Fruit fly (Drosophila melanogaster): ENCODE results near the gene CG7715.

The CG7715 gene

DNA sequence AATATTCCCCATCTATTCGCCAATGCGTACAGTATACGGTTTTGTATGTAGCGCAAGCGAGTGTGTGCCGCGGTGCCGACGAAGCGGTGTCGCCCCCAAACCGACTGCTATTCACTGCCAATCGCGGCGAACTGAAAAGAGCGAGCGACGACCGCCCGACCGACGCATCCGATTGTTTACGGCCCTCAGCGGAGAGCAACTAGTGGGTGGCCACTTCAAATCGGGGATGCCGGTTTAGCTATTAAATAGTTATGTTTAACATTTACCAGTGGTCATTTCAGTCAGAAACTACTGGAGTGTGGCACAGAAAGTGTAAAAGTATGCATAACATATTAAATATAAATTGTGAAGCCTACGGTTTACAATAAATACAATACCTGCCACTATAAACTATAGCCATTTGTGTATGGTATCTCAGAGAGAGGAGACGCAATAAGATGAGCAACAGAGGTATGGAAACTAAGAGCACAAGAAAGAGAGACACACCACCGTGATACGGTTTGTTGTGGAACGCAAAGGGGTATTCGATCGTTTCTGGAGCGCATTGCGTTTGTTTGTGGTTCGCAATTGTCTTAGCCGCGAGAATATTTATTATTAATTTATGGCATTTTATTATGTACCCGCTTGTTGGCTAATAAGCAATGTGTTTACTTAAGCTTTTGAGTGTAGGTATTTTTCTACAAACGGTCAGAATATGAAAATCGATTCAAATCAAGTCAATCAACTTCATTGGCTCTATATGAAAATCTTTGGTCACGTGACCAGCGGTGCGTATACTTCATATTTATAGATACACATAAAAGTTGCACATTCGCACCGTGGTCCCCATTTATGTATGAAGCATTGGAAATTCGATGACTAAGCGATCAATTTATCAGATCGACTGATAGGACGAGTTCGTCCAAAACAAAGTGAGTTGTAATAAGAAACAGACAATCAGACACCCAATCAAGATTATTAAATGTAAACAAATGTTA, 12.0 kb upstream of the CG7715 start:
- no peak for TF ChIP-seq dsf (GFP tag; optimal IDR thresholded peaks at IDR 0.05; ENCODE audit: borderline replicate concordance)
- no peak for TF ChIP-seq Hr83 (GFP tag; optimal IDR thresholded peaks at IDR 0.05; ENCODE audit: poor library complexity, severe bottlenecking)
- no peak for TF ChIP-seq Rel (GFP tag; optimal IDR thresholded peaks at IDR 0.05)
- no peak for TF ChIP-seq Rel (tag; optimal IDR thresholded peaks at IDR 0.05)
- TF ChIP-seq dmrt93B (GFP tag; optimal IDR thresholded peaks at IDR 0.05): no peak
- TF ChIP-seq Dfd (GFP tag; optimal IDR thresholded peaks at IDR 0.05): no peak
- peak; percentile 68 for TF ChIP-seq sage (GFP tag; optimal IDR thresholded peaks at IDR 0.05)
- TF ChIP-seq Mio (GFP tag; optimal IDR thresholded peaks at IDR 0.05): no peak
- no peak for TF ChIP-seq GATAd (GFP tag; optimal IDR thresholded peaks at IDR 0.05)
- peak; percentile 89 for TF ChIP-seq Myc (optimal IDR thresholded peaks at IDR 0.05)
- no peak for TF ChIP-seq OdsH (GFP tag; optimal IDR thresholded peaks at IDR 0.05)
- TF ChIP-seq h (GFP tag; optimal IDR thresholded peaks at IDR 0.05): peak; percentile 24
- TF ChIP-seq lola (GFP tag; optimal IDR thresholded peaks at IDR 0.05): no peak
- TF ChIP-seq brk (GFP tag; optimal IDR thresholded peaks at IDR 0.05): peak; percentile 36
- no peak for TF ChIP-seq usp (GFP tag; optimal IDR thresholded peaks at IDR 0.05)
- peak; percentile 8 for TF ChIP-seq rgr (GFP tag; optimal IDR thresholded peaks at IDR 0.05)
- no peak for TF ChIP-seq fru (GFP tag; optimal IDR thresholded peaks at IDR 0.05)
- no peak for TF ChIP-seq jim (GFP tag; optimal IDR thresholded peaks at IDR 0.05)
- TF ChIP-seq foxo (GFP tag; optimal IDR thresholded peaks at IDR 0.05): no peak
- peak; percentile 55 for TF ChIP-seq Dif (GFP tag; optimal IDR thresholded peaks at IDR 0.05; ENCODE audit: partially characterized antibody)
- TF ChIP-seq tai (GFP tag; optimal IDR thresholded peaks at IDR 0.05): no peak
- TF ChIP-seq dl (GFP tag; optimal IDR thresholded peaks at IDR 0.05; ENCODE audit: insufficient read depth in 1 of 2, partially characterized antibody in 2 of 2): peak in 1 of 2 experiments; percentile 47
- peak; percentile 81 for TF ChIP-seq woc (GFP tag; optimal IDR thresholded peaks at IDR 0.05)
- no peak for TF ChIP-seq Sp1 (GFP tag; optimal IDR thresholded peaks at IDR 0.05)
- no peak for TF ChIP-seq pan (optimal IDR thresholded peaks at IDR 0.05)
- TF ChIP-seq HLH106 (tag; optimal IDR thresholded peaks at IDR 0.05): no peak
- no peak for TF ChIP-seq Hr78 (GFP tag; optimal IDR thresholded peaks at IDR 0.05)
- TF ChIP-seq N (GFP tag; optimal IDR thresholded peaks at IDR 0.05): no peak
- no peak for TF ChIP-seq Vsx2 (GFP tag; optimal IDR thresholded peaks at IDR 0.05; ENCODE audit: partially characterized antibody)
- TF ChIP-seq Abd-B (GFP tag; optimal IDR thresholded peaks at IDR 0.05): no peak
- TF ChIP-seq Hnf4 (GFP tag; optimal IDR thresholded peaks at IDR 0.05): no peak
- TF ChIP-seq sv (GFP tag; optimal IDR thresholded peaks at IDR 0.05): no peak
- TF ChIP-seq CG9705 (GFP tag; optimal IDR thresholded peaks at IDR 0.05): no peak

DNA sequence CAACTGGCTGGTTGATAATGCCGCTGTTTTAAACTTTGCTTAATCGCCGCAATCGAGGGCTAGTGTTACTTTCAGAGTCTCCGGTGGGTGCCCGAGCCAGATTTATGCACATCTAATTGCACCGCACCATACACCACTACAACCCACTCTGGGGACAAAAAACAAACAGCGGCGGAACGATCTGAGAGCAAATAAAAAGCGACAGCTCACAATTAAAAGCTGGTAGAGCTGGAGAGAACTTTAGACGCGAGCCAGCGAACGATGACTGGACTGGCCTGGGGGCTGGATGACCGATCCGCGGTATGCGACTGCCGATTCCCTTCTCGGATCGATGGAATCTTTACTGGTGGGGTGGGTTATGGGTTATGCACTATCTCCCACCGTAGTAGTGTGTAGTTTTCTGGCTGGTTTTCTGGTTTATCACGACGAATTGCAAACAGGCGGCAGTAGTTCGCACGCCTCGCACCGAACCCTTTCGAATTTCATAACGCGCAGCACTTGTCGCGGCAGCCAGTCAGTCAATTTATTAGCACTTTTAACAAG, 11.2 kb upstream of the CG7715 start:
- peak in 1 of 2 experiments; percentile 3 for TF ChIP-seq foxo (GFP tag; optimal IDR thresholded peaks at IDR 0.05)
- peak; percentile 13 for TF ChIP-seq Sp1 (GFP tag; optimal IDR thresholded peaks at IDR 0.05)
- no peak for TF ChIP-seq Hnf4 (GFP tag; optimal IDR thresholded peaks at IDR 0.05)
- TF ChIP-seq jim (GFP tag; optimal IDR thresholded peaks at IDR 0.05): no peak
- no peak for TF ChIP-seq pan (optimal IDR thresholded peaks at IDR 0.05)
- TF ChIP-seq Myc (optimal IDR thresholded peaks at IDR 0.05): no peak
- no peak for TF ChIP-seq Abd-B (GFP tag; optimal IDR thresholded peaks at IDR 0.05)
- no peak for TF ChIP-seq brk (GFP tag; optimal IDR thresholded peaks at IDR 0.05)

- TF ChIP-seq woc (GFP tag; optimal IDR thresholded peaks at IDR 0.05): peak; percentile 14
- TF ChIP-seq Hr83 (GFP tag; optimal IDR thresholded peaks at IDR 0.05; ENCODE audit: poor library complexity, severe bottlenecking): peak; percentile 30
- no peak for TF ChIP-seq Rel (GFP tag; optimal IDR thresholded peaks at IDR 0.05)
- no peak for TF ChIP-seq Rel (tag; optimal IDR thresholded peaks at IDR 0.05)
- TF ChIP-seq Myc (optimal IDR thresholded peaks at IDR 0.05): no peak
- no peak for TF ChIP-seq brk (GFP tag; optimal IDR thresholded peaks at IDR 0.05)
- peak in 1 of 2 experiments; percentile 51 for TF ChIP-seq foxo (GFP tag; optimal IDR thresholded peaks at IDR 0.05)
- TF ChIP-seq fru (GFP tag; optimal IDR thresholded peaks at IDR 0.05): peak; percentile 50
- TF ChIP-seq Sp1 (GFP tag; optimal IDR thresholded peaks at IDR 0.05): no peak
- TF ChIP-seq psq (GFP tag; optimal IDR thresholded peaks at IDR 0.05): peak; percentile 28
- no peak for TF ChIP-seq h (GFP tag; optimal IDR thresholded peaks at IDR 0.05)
- peak; percentile 2 for TF ChIP-seq ey (GFP tag; optimal IDR thresholded peaks at IDR 0.05)
- TF ChIP-seq sage (GFP tag; optimal IDR thresholded peaks at IDR 0.05): no peak
- peak; percentile 53 for TF ChIP-seq OdsH (GFP tag; optimal IDR thresholded peaks at IDR 0.05)
Measured at dm6 chr3R:18738705-18739434, 10.6 kb upstream of the CG7715 start.

Data from whole organism, wandering third instar larva.